Worm (Caenorhabditis elegans) whole organism, late embryonic: ENCODE measurements around the gene Y54G2A.37.

ENCODE experiments used
- C08G9.2 ChIP-seq: sonication (generic microtip); optimal IDR thresholded peaks from 2 replicates; lab custom pipeline; 2016; ENCODE audit warnings: mild to moderate bottlenecking, missing genetic modification characterization, moderate library complexity, missing compliant biosample characterization
- K02D7.2 ChIP-seq: sonication (generic microtip); optimal IDR thresholded peaks from 2 replicates; lab custom pipeline; 2017; ENCODE audit warnings: mild to moderate bottlenecking, missing genetic modification characterization, missing compliant biosample characterization
- K09A11.1 ChIP-seq: sonication (generic microtip); optimal IDR thresholded peaks from 2 replicates; lab custom pipeline; 2017; ENCODE audit warnings: antibody characterized with exemption, mild to moderate bottlenecking, missing genetic modification characterization, missing compliant biosample characterization; ENCODE audit not compliant: insufficient read depth
- ceh-18 ChIP-seq: sonication (generic microtip); optimal IDR thresholded peaks from 2 replicates; lab custom pipeline; 2016; ENCODE audit warnings: missing genetic modification characterization, missing compliant biosample characterization
- ceh-19 ChIP-seq: fragments of 200-800 bp; sonication (Bioruptor generic); optimal IDR thresholded peaks from 2 replicates; lab custom pipeline; 2018; ENCODE audit warnings: mild to moderate bottlenecking, missing genetic modification characterization, missing compliant biosample characterization
- ceh-2 ChIP-seq: sonication (generic microtip); optimal IDR thresholded peaks from 2 replicates; lab custom pipeline; 2016; ENCODE audit warnings: missing genotype, missing genetic modification characterization, missing compliant biosample characterization
- ceh-22 ChIP-seq: sonication (generic microtip); optimal IDR thresholded peaks from 2 replicates; lab custom pipeline; 2017; ENCODE audit warnings: missing biosample characterization, missing genetic modification characterization
- ceh-31 ChIP-seq: sonication (generic microtip); optimal IDR thresholded peaks from 2 replicates; lab custom pipeline; 2016; ENCODE audit warnings: missing genetic modification characterization, missing compliant biosample characterization
- ceh-34 ChIP-seq: sonication (generic microtip); optimal IDR thresholded peaks from 2 replicates; lab custom pipeline; 2016; ENCODE audit warnings: mild to moderate bottlenecking, missing genetic modification characterization, missing compliant biosample characterization
- ceh-45 ChIP-seq: fragments of 200-800 bp; sonication (Bioruptor generic); IDR thresholded peaks from 2 replicates; pipeline ENCODE4 v1.3.6; 2022; ENCODE audit warnings: missing genetic modification reagents, missing genetic modification characterization, missing compliant biosample characterization
- che-1 ChIP-seq: sonication (generic microtip); optimal IDR thresholded peaks from 2 replicates; lab custom pipeline; 2016; ENCODE audit warnings: mild to moderate bottlenecking, missing genetic modification characterization, missing compliant biosample characterization
- elt-2 ChIP-seq: sonication (generic microtip); optimal IDR thresholded peaks from 2 replicates; lab custom pipeline; 2016; ENCODE audit warnings: missing genetic modification reagents, missing genetic modification characterization, missing compliant biosample characterization
- ets-4 ChIP-seq: sonication (generic microtip); optimal IDR thresholded peaks from 2 replicates; lab custom pipeline; 2016; ENCODE audit warnings: missing genetic modification characterization, missing compliant biosample characterization
- fkh-6 ChIP-seq: sonication (generic microtip); optimal IDR thresholded peaks from 2 replicates; lab custom pipeline; 2016; ENCODE audit warnings: missing genetic modification characterization, missing compliant biosample characterization
- hlh-13 ChIP-seq: fragments of 200-800 bp; sonication (Bioruptor generic); optimal IDR thresholded peaks from 2 replicates; lab custom pipeline; 2018; ENCODE audit warnings: mild to moderate bottlenecking, missing genetic modification characterization, missing compliant biosample characterization
- hlh-30 ChIP-seq: sonication (generic microtip); optimal IDR thresholded peaks from 2 replicates; lab custom pipeline; 2017; ENCODE audit warnings: antibody characterized with exemption, missing genetic modification characterization, missing compliant biosample characterization; ENCODE audit not compliant: insufficient read depth
- hlh-6 ChIP-seq: sonication (generic microtip); optimal IDR thresholded peaks from 2 replicates; lab custom pipeline; 2016; ENCODE audit warnings: missing genotype, missing genetic modification characterization, missing compliant biosample characterization
- hlh-8 ChIP-seq: sonication (generic microtip); optimal IDR thresholded peaks from 2 replicates; lab custom pipeline; 2016; ENCODE audit warnings: missing genotype, missing genetic modification characterization, missing compliant biosample characterization
- madf-2 ChIP-seq: sonication (generic microtip); optimal IDR thresholded peaks from 2 replicates; lab custom pipeline; 2017; ENCODE audit warnings: missing genetic modification characterization, missing compliant biosample characterization
- mec-3 ChIP-seq: sonication (generic microtip); optimal IDR thresholded peaks from 2 replicates; lab custom pipeline; 2016; ENCODE audit warnings: borderline replicate concordance, missing genetic modification characterization, missing compliant biosample characterization
- nhr-11 ChIP-seq: fragments of 150-350 bp; optimal IDR thresholded peaks from 2 replicates; lab custom pipeline; 2014; ENCODE audit warnings: missing biosample characterization, missing genetic modification characterization
- nhr-232 ChIP-seq: sonication (generic microtip); optimal IDR thresholded peaks from 2 replicates; lab custom pipeline; 2016; ENCODE audit warnings: missing genetic modification characterization, missing compliant biosample characterization
- odd-2 ChIP-seq: sonication (generic microtip); optimal IDR thresholded peaks from 2 replicates; lab custom pipeline; 2017; ENCODE audit warnings: antibody characterized with exemption, mild to moderate bottlenecking, missing genetic modification characterization, missing compliant biosample characterization
- pag-3 ChIP-seq: sonication (generic microtip); optimal IDR thresholded peaks from 2 replicates; lab custom pipeline; 2016; ENCODE audit warnings: missing compliant biosample characterization, missing genetic modification characterization, borderline replicate concordance
- pqm-1 ChIP-seq: sonication (generic microtip); optimal IDR thresholded peaks from 2 replicates; lab custom pipeline; 2016; ENCODE audit warnings: missing genetic modification characterization, missing compliant biosample characterization
- pros-1 ChIP-seq: fragments of 150-350 bp; optimal IDR thresholded peaks from 2 replicates; lab custom pipeline; 2014; ENCODE audit warnings: missing biosample characterization, missing genetic modification reagents, missing genetic modification characterization
- rnt-1 ChIP-seq: sonication (generic microtip); optimal IDR thresholded peaks from 2 replicates; lab custom pipeline; 2016; ENCODE audit warnings: missing genetic modification characterization, missing compliant biosample characterization
- sdc-2 ChIP-seq: sonication (generic microtip); optimal IDR thresholded peaks from 2 replicates; lab custom pipeline; 2016; ENCODE audit warnings: missing genotype, missing genetic modification characterization, missing compliant biosample characterization
- sox-4 ChIP-seq: sonication (generic microtip); optimal IDR thresholded peaks from 2 replicates; lab custom pipeline; 2017; ENCODE audit warnings: mild to moderate bottlenecking, missing genetic modification characterization, inconsistent platforms, missing compliant biosample characterization
- syd-9 ChIP-seq: sonication (generic microtip); optimal IDR thresholded peaks from 2 replicates; lab custom pipeline; 2016; ENCODE audit warnings: mild to moderate bottlenecking, missing genetic modification characterization, moderate library complexity, missing compliant biosample characterization
- tbx-7 ChIP-seq: sonication (generic microtip); optimal IDR thresholded peaks from 2 replicates; lab custom pipeline; 2016; ENCODE audit warnings: missing genotype, missing genetic modification characterization, missing compliant biosample characterization
- ttx-3 ChIP-seq: sonication (generic microtip); optimal IDR thresholded peaks from 2 replicates; lab custom pipeline; 2016; ENCODE audit warnings: missing genetic modification reagents, missing genetic modification characterization, missing compliant biosample characterization
- unc-3 ChIP-seq, 2 experiments: fragments of 200-800 bp in 1 of 2; sonication (Bioruptor generic) in 1 of 2; sonication (generic microtip) in 1 of 2; conservative IDR thresholded peaks in 1 of 2; optimal IDR thresholded peaks in 1 of 2; 2 replicates each; pipeline versions ENCODE4 v1.3.6 to Lab custom; 2016 to 2022; ENCODE audit warnings: missing compliant biosample characterization in 2 of 2, missing genetic modification characterization in 2 of 2, missing genetic modification reagents in 1 of 2
- unc-42 ChIP-seq: sonication (generic microtip); optimal IDR thresholded peaks from 2 replicates; lab custom pipeline; 2016; ENCODE audit warnings: missing genotype, missing genetic modification characterization, missing compliant biosample characterization
- unc-55 ChIP-seq: sonication (generic microtip); optimal IDR thresholded peaks from 2 replicates; lab custom pipeline; 2017; ENCODE audit warnings: missing biosample characterization, missing genetic modification reagents, missing genetic modification characterization
- unc-86 ChIP-seq: sonication (generic microtip); optimal IDR thresholded peaks from 2 replicates; lab custom pipeline; 2016; ENCODE audit warnings: missing genetic modification characterization, missing compliant biosample characterization
- zip-5 ChIP-seq: sonication (generic microtip); optimal IDR thresholded peaks from 2 replicates; lab custom pipeline; 2016; ENCODE audit warnings: missing genetic modification characterization, missing compliant biosample characterization
- ztf-16 ChIP-seq: sonication (generic microtip); optimal IDR thresholded peaks from 2 replicates; lab custom pipeline; 2017; ENCODE audit warnings: missing genetic modification characterization, missing compliant biosample characterization

Gene Y54G2A.37

DNA sequence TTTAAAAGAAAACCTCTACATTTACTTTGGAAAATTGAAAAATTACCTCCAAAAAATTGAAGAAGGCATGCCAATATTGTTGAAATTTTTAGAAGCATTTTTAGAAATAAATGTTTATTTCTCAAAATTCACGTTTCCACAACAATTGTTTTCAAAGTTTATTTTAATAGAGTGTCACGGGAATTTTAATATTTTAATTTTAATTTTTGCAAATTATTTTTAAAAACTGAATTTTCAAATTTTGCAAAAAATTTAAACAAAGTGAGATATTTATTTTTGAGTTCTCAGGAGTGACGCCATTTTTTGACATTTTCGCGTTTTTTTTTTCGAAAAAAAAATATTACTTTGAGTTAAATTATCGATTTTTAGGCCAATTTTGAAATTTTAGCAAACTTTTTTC, 32.7 kb downstream of the Y54G2A.37 start, which contains the start of gene Y54G2A.49:
Gene Y54G2A.49 (minus strand): TSS at position 101 of the 400 bp plus-strand sequence.
- no peak for TF ChIP-seq che-1
- TF ChIP-seq mec-3, result no peak
- TF ChIP-seq ceh-34 (tag; lab: Kevin White, UChicago), result no peak
- TF ChIP-seq ceh-19, result no peak
- no peak for TF ChIP-seq odd-2 (tag; lab: Kevin White, UChicago)
- no peak for TF ChIP-seq rnt-1 (tag; lab: Kevin White, UChicago)
- TF ChIP-seq hlh-13 (GFP tag; lab: Kevin White, UChicago), result no peak
- TF ChIP-seq C08G9.2 (tag; lab: Kevin White, UChicago), result no peak
- TF ChIP-seq pag-3 (tag; lab: Kevin White, UChicago), result no peak
- no peak for TF ChIP-seq unc-3 (GFP tag; conservative IDR thresholded peaks at IDR 0.05; lab: Robert Waterston, UW)
- TF ChIP-seq unc-3 (tag; optimal IDR thresholded peaks at IDR 0.05; lab: Kevin White, UChicago), result no peak
- TF ChIP-seq unc-42, result no peak
- no peak for TF ChIP-seq hlh-6 (tag; lab: Kevin White, UChicago)
- TF ChIP-seq ceh-2, result no peak

DNA sequence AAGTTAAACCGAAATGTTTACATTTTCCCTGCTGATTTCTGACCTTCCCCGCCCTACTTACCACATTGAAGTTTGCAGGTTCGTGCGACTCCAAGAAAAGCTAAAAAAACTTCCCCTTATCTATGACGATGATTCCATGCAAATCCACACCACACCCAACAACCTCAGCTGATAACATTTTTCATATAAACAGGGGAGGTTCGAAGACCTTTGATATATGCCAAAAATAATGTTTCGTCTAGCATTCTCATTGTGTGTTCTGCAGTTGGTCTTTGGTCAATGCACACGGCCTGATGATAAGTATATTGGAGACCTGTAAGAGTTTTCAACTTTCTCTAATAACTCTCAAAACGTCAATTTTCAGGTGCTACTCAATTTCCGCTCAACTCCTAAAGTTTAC, 33.7 kb downstream of the Y54G2A.37 start:
- TF ChIP-seq nhr-232 (no peak), K02D7.2 (tag; lab: Kevin White, UChicago) (no peak), mec-3 (no peak), unc-86 (no peak), ceh-22 (tag; lab: Kevin White, UChicago) (no peak), hlh-13 (GFP tag; lab: Kevin White, UChicago) (no peak), sdc-2 (no peak), madf-2 (tag; lab: Kevin White, UChicago) (no peak), pros-1 (tag; lab: Kevin White, UChicago) (no peak), C08G9.2 (tag; lab: Kevin White, UChicago) (no peak), K09A11.1 (tag; lab: Kevin White, UChicago) (no peak), ztf-16 (tag; lab: Kevin White, UChicago) (no peak), sox-4 (tag; lab: Kevin White, UChicago) (no peak), ceh-18 (no peak), nhr-11 (tag; lab: Kevin White, UChicago) (no peak)

DNA sequence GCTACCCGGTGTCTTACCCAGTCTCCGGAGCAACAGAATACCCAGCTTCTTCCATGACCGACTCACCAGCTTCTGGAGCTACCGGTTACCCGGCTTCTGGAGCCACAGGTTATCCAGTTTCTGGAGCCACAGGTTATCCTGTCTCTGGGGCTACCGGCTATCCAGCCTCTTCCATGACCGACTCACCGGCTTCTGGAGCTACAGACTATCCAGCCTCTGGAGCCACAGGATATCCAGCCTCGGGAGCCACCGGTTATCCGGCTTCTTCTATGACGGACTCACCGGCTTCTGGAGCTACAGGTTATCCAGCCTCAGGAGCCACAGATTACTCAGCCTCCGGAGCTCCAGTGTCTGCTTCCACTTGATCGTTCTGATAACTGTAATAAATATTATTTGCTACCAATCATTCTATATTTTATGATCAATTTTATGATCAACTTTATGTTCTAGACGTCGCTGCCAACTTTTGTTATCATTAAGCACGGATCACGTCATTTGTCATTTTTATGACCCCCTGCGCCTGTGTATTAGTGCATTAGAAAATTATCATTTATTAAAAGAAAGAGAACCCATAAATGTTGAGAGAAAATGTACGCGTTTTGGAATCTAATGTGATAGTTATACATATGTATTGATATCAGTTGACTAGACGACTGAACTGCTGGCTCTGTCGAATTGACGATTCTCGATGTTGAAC, 34.7 kb downstream of the Y54G2A.37 start:
- TF ChIP-seq hlh-30 (tag; lab: Kevin White, UChicago) (no peak), pag-3 (tag; lab: Kevin White, UChicago) (no peak), tbx-7 (no peak), pqm-1 (tag; lab: Kevin White, UChicago) (no peak), nhr-232 (no peak), sox-4 (tag; lab: Kevin White, UChicago) (no peak)
- TF ChIP-seq, all 69 proteins: peak for 0

DNA sequence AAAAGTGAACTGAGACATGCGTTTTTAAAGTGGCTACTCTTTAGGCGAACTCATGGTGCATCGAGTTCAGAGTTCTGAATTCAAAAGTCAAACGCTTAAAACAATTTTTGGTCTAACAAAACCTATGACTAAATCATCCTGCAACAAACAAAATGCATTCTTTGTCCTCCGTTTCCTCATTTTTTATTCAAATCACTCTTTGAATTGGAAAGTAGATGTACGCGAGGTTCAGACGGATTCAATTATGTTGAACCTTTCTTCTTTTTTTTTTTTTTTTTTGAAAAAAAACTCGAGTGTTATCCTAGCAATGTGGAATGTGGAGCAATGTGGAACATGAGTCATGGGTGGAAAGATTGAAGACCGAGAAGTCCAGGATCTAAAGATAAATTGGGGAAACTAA, 38.2 kb downstream of the Y54G2A.37 start:
- no peak for TF ChIP-seq ceh-45 (GFP tag; lab: Robert Waterston, UW)
- TF ChIP-seq hlh-8 (tag; lab: Kevin White, UChicago), result no peak
- TF ChIP-seq unc-55 (GFP tag; lab: Kevin White, UChicago), result no peak
- no peak for TF ChIP-seq zip-5 (tag; lab: Kevin White, UChicago)
- no peak for TF ChIP-seq ceh-22 (tag; lab: Kevin White, UChicago)
- no peak for TF ChIP-seq ceh-31 (tag; lab: Kevin White, UChicago)
- TF ChIP-seq ztf-16 (tag; lab: Kevin White, UChicago), result no peak
- TF ChIP-seq nhr-232, result no peak
- no peak for TF ChIP-seq madf-2 (tag; lab: Kevin White, UChicago)
- no peak for TF ChIP-seq pros-1 (tag; lab: Kevin White, UChicago)
- no peak for TF ChIP-seq ttx-3 (tag; lab: Kevin White, UChicago)
- TF ChIP-seq tbx-7, result no peak
- no peak for TF ChIP-seq syd-9
- TF ChIP-seq ets-4 (tag; lab: Kevin White, UChicago), result no peak
- TF ChIP-seq elt-2 (tag; lab: Kevin White, UChicago), result no peak
- no peak for TF ChIP-seq fkh-6 (tag; lab: Kevin White, UChicago)
- TF ChIP-seq, all 69 proteins: peak for 0
